Worm (Caenorhabditis elegans) whole organism, dauer: ENCODE measurements around the gene srlf-1.

Experiments
- unc-62 ChIP-seq: sonication (generic microtip); optimal IDR thresholded peaks from 2 replicates; lab custom pipeline; 2017; ENCODE audit warnings: missing biosample characterization, missing genetic modification reagents, missing genetic modification characterization

srlf-1 gene

ce11 chrII:7832054-7832453, 41.7 kb downstream of the srlf-1 start, which contains the start of gene T09A5.14:
TSS of gene T09A5.14 (plus strand) at chrII:7832354.
- no peak for TF ChIP-seq unc-62

DNA sequence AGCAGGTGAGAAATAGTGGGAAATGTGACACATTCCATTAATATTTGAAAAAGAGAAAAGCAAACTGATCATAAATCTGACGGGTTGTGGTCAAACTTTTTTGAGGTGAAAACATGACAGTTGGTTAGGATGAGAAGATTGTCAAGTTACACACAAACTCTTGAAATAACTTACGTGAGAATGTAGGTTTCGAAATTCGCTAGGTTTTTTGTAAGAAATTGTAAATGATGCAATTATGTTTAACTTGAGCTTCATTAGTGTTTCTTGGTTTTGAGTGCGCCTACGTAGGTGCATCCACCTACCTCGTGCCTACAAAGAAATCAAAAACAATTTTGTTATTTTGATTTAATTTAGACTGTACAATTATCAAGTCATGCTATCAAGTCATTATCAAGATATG, 44.9 kb downstream of the srlf-1 start, which contains the start of gene cex-2:
Gene cex-2 (minus strand): TSS at position 101 of the 400 bp plus-strand sequence.
- TF ChIP-seq unc-62: no peak

- no peak for TF ChIP-seq unc-62
These were observed 46.3 kb downstream of the srlf-1 start for ce11 chrII:7836613-7837226.

DNA sequence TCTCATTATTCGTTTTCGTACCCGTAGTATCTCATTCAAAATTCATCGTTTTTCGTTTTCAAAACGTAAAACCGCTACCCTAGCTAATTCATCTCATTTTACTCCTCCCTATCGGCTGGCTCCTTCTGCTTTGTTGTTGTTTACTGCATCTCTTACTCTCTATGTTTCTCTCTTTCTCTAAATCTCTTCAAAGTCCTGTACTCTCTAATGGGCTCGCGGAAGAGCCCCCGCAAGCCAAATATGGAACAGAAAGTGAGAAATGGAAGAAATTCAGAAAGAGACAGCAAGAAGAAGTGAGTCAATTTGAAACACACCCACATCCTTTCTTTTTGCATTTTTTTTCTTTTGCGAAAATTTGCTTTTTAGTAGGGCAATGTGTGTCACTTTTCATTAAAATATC, 48.3 kb downstream of the srlf-1 start:
- TF ChIP-seq unc-62: no peak

DNA sequence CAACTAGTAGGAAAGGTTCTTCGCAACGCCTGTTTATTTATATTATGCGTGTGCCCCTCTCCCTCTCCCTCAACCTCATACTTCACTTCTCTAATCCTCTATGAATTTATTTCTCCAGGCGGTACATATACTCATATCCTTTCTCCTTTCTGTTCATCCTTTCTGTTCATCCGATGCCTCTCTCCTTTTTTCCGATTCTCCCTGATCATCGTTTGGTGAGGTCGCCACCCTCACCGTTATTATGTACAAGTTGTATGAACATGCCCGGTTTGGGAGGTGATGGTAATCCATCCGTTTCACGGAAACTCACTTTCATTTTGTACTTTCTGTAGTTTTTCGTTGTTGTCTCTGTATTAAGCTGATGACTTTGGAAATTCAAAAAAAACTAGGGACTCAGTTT, 49.3 kb downstream of the srlf-1 start:
- TF ChIP-seq unc-62: no peak
